Worm (Caenorhabditis elegans) whole organism, L4 larva: ENCODE data around the gene mtm-6.

Experiments used
- F10B5.3 ChIP-seq: sonication (generic microtip); optimal IDR thresholded peaks from 2 replicates; lab custom pipeline; 2016; ENCODE audit warnings: mild to moderate bottlenecking, missing genetic modification characterization, missing compliant biosample characterization
- F49E8.2 ChIP-seq: sonication (generic microtip); optimal IDR thresholded peaks from 2 replicates; lab custom pipeline; 2016; ENCODE audit warnings: missing compliant biosample characterization, mild to moderate bottlenecking, missing genetic modification characterization, borderline replicate concordance
- R02D3.7 ChIP-seq: fragments of 150-350 bp; sonication (generic microtip); optimal IDR thresholded peaks from 3 replicates; lab custom pipeline; 2014; ENCODE audit warnings: missing biosample characterization, missing genetic modification characterization
- T20F7.1 ChIP-seq: fragments of 200-800 bp; sonication (Bioruptor generic); optimal IDR thresholded peaks from 2 replicates; lab custom pipeline; 2018; ENCODE audit warnings: mild to moderate bottlenecking, missing genetic modification characterization, missing compliant biosample characterization
- T26A8.4 ChIP-seq: fragments of 200-800 bp; sonication (Bioruptor generic); IDR thresholded peaks from 2 replicates; pipeline ENCODE4 v1.3.6; 2022; ENCODE audit warnings: missing genetic modification characterization, missing compliant biosample characterization
- Y48G9A.11 ChIP-seq: fragments of 200-800 bp; sonication (Bioruptor generic); IDR thresholded peaks from 2 replicates; pipeline ENCODE4 v1.3.6; 2022; ENCODE audit warnings: missing genetic modification reagents, missing genetic modification characterization, missing compliant biosample characterization
- Y5F2A.4 ChIP-seq: fragments of 200-800 bp; sonication (Bioruptor generic); optimal IDR thresholded peaks from 2 replicates; lab custom pipeline; 2018; ENCODE audit warnings: mild to moderate bottlenecking, missing genetic modification characterization, missing compliant biosample characterization
- Y75B8A.6 ChIP-seq: fragments of 200-800 bp; sonication (Bioruptor generic); IDR thresholded peaks from 2 replicates; pipeline ENCODE4 v1.3.6; 2022; ENCODE audit warnings: missing genetic modification reagents, missing genetic modification characterization, missing compliant biosample characterization
- ZK337.2 ChIP-seq: fragments of 200-800 bp; sonication (Bioruptor generic); IDR thresholded peaks from 2 replicates; pipeline ENCODE4 v1.3.6; 2022; ENCODE audit warnings: missing genetic modification reagents, missing genetic modification characterization, missing compliant biosample characterization
- ZK546.5 ChIP-seq, 2 experiments: sonication (generic microtip); optimal IDR thresholded peaks; 2 replicates each; lab custom pipeline; 2017; ENCODE audit warnings: missing biosample characterization in 2 of 2, missing genetic modification characterization in 2 of 2
- aly-2 ChIP-seq: sonication (generic microtip); optimal IDR thresholded peaks from 2 replicates; lab custom pipeline; 2018; ENCODE audit warnings: missing biosample characterization, missing genetic modification characterization
- attf-4 ChIP-seq: sonication (generic microtip); optimal IDR thresholded peaks from 3 replicates; lab custom pipeline; 2017; ENCODE audit warnings: missing biosample characterization, missing genetic modification characterization
- ceh-20 ChIP-seq: fragments of 200-800 bp; sonication (Bioruptor generic); IDR thresholded peaks from 2 replicates; pipeline ENCODE4 v1.3.6; 2022; ENCODE audit warnings: missing genetic modification reagents, missing genetic modification characterization, missing compliant biosample characterization
- ceh-32 ChIP-seq: sonication (generic microtip); optimal IDR thresholded peaks from 2 replicates; lab custom pipeline; 2016; ENCODE audit warnings: mild to moderate bottlenecking, missing genetic modification characterization, missing compliant biosample characterization; ENCODE audit not compliant: poor library complexity
- ceh-44 ChIP-seq: fragments of 200-800 bp; sonication (Bioruptor generic); IDR thresholded peaks from 2 replicates; pipeline ENCODE4 v1.3.6; 2022; ENCODE audit warnings: missing genetic modification reagents, missing genetic modification characterization, missing compliant biosample characterization
- daf-19 ChIP-seq: fragments of 200-800 bp; sonication (Bioruptor generic); conservative IDR thresholded peaks from 2 replicates; pipeline ENCODE4 v1.3.6; 2022; ENCODE audit warnings: missing genetic modification characterization, missing compliant biosample characterization
- duxl-1 ChIP-seq: sonication (generic microtip); optimal IDR thresholded peaks from 2 replicates; lab custom pipeline; 2016; ENCODE audit warnings: mild to moderate bottlenecking, missing genetic modification characterization, moderate library complexity, missing compliant biosample characterization; ENCODE audit not compliant: poor library complexity
- dve-1 ChIP-seq: sonication (generic microtip); optimal IDR thresholded peaks from 2 replicates; lab custom pipeline; 2017; ENCODE audit warnings: antibody characterized with exemption, mild to moderate bottlenecking, missing genetic modification characterization, missing compliant biosample characterization; ENCODE audit not compliant: insufficient read depth
- egl-27 ChIP-seq: sonication (generic microtip); optimal IDR thresholded peaks from 3 replicates; lab custom pipeline; 2017; ENCODE audit warnings: missing biosample characterization, missing genetic modification reagents, missing genetic modification characterization
- egl-43 ChIP-seq: fragments of 200-800 bp; sonication (Bioruptor generic); IDR thresholded peaks from 2 replicates; pipeline ENCODE4 v1.3.6; 2022; ENCODE audit warnings: missing genetic modification reagents, missing genetic modification characterization, missing compliant biosample characterization
- fkh-10 ChIP-seq: fragments of 150-350 bp; optimal IDR thresholded peaks from 2 replicates; lab custom pipeline; 2014; ENCODE audit warnings: missing biosample characterization, missing genetic modification reagents, missing genetic modification characterization
- fos-1 ChIP-seq: fragments of 150-350 bp; optimal IDR thresholded peaks from 2 replicates; lab custom pipeline; 2014; ENCODE audit warnings: missing biosample characterization, missing genetic modification characterization
- hif-1 ChIP-seq, 2 experiments: sonication (generic microtip); optimal IDR thresholded peaks; 2 replicates each; lab custom pipeline; 2016 to 2017; ENCODE audit warnings: missing compliant biosample characterization in 2 of 2, missing genetic modification characterization in 2 of 2, missing genetic modification reagents in 2 of 2, missing genotype in 2 of 2, mild to moderate bottlenecking in 1 of 2
- hlh-11 ChIP-seq: fragments of 200-800 bp; sonication (Bioruptor generic); optimal IDR thresholded peaks from 2 replicates; lab custom pipeline; 2018; ENCODE audit warnings: mild to moderate bottlenecking, missing genetic modification characterization, missing compliant biosample characterization
- hlh-30 ChIP-seq: sonication (generic microtip); optimal IDR thresholded peaks from 2 replicates; lab custom pipeline; 2017; ENCODE audit warnings: antibody characterized with exemption, mild to moderate bottlenecking, missing genetic modification characterization, missing compliant biosample characterization; ENCODE audit not compliant: insufficient read depth
- jun-1 ChIP-seq: fragments of 150-350 bp; optimal IDR thresholded peaks from 2 replicates; lab custom pipeline; 2014; ENCODE audit warnings: missing biosample characterization, missing genetic modification reagents, missing genetic modification characterization
- lin-13 ChIP-seq: fragments of 150-350 bp; optimal IDR thresholded peaks from 2 replicates; lab custom pipeline; 2014; ENCODE audit warnings: missing biosample characterization, missing genetic modification reagents, missing genetic modification characterization
- lin-38 ChIP-seq: fragments of 200-800 bp; sonication (Bioruptor generic); IDR thresholded peaks from 2 replicates; pipeline ENCODE4 v1.3.6; 2022; ENCODE audit warnings: missing genetic modification reagents, missing genetic modification characterization, missing compliant biosample characterization
- lin-39 ChIP-seq: fragments of 150-350 bp; optimal IDR thresholded peaks from 2 replicates; lab custom pipeline; 2014; ENCODE audit warnings: missing biosample characterization, missing genetic modification reagents, missing genetic modification characterization
- lir-3 ChIP-seq: sonication (generic microtip); optimal IDR thresholded peaks from 2 replicates; lab custom pipeline; 2016; ENCODE audit warnings: mild to moderate bottlenecking, missing genetic modification characterization, missing compliant biosample characterization
- lsy-2 ChIP-seq, 2 experiments: fragments of 150-350 bp in 1 of 2; sonication (generic microtip) in 1 of 2; optimal IDR thresholded peaks; 2 replicates each; lab custom pipeline; 2014 to 2017; ENCODE audit warnings: missing biosample characterization in 2 of 2, missing genetic modification characterization in 2 of 2
- madf-9 ChIP-seq: fragments of 200-800 bp; sonication (Bioruptor generic); conservative IDR thresholded peaks from 2 replicates; pipeline ENCODE4 v1.3.6; 2022; ENCODE audit warnings: missing genetic modification reagents, missing genetic modification characterization, missing compliant biosample characterization
- mdl-1 ChIP-seq, 2 experiments: fragments of 150-350 bp in 1 of 2; sonication (generic microtip) in 1 of 2; optimal IDR thresholded peaks; 2 replicates each; lab custom pipeline; 2014 to 2017; ENCODE audit warnings: missing biosample characterization in 2 of 2, missing genetic modification characterization in 2 of 2
- mep-1 ChIP-seq: fragments of 150-350 bp; sonication (generic microtip); optimal IDR thresholded peaks from 3 replicates; lab custom pipeline; 2014; ENCODE audit warnings: missing biosample characterization, missing genetic modification characterization
- nhr-10 ChIP-seq: fragments of 150-350 bp; optimal IDR thresholded peaks from 2 replicates; lab custom pipeline; 2014; ENCODE audit warnings: missing biosample characterization, missing genetic modification characterization
- nhr-102 ChIP-seq: sonication (generic microtip); optimal IDR thresholded peaks from 2 replicates; lab custom pipeline; 2016; ENCODE audit warnings: mild to moderate bottlenecking, missing genetic modification characterization, moderate library complexity, missing compliant biosample characterization
- nhr-11 ChIP-seq: fragments of 150-350 bp; optimal IDR thresholded peaks from 2 replicates; lab custom pipeline; 2014; ENCODE audit warnings: missing biosample characterization, missing genetic modification characterization
- nhr-237 ChIP-seq: sonication (generic microtip); optimal IDR thresholded peaks from 2 replicates; lab custom pipeline; 2017; ENCODE audit warnings: missing biosample characterization, missing genetic modification characterization
- nhr-28 ChIP-seq: fragments of 150-350 bp; optimal IDR thresholded peaks from 2 replicates; lab custom pipeline; 2014; ENCODE audit warnings: missing biosample characterization, missing genetic modification characterization
- nhr-42 ChIP-seq: fragments of 200-800 bp; sonication (Bioruptor generic); IDR thresholded peaks from 2 replicates; pipeline ENCODE4 v1.3.6; 2022; ENCODE audit warnings: missing genetic modification characterization, missing compliant biosample characterization
- saeg-2 ChIP-seq: fragments of 200-800 bp; sonication (Bioruptor generic); IDR thresholded peaks from 2 replicates; pipeline ENCODE4 v1.3.6; 2022; ENCODE audit warnings: missing genetic modification reagents, missing genetic modification characterization, missing compliant biosample characterization
- set-16 ChIP-seq: fragments of 200-800 bp; sonication (Bioruptor generic); IDR thresholded peaks from 2 replicates; pipeline ENCODE4 v1.3.6; 2022; ENCODE audit warnings: missing genetic modification reagents, missing genetic modification characterization, missing compliant biosample characterization
- tag-97 ChIP-seq: fragments of 200-800 bp; sonication (Bioruptor generic); IDR thresholded peaks from 2 replicates; pipeline ENCODE4 v1.3.6; 2022; ENCODE audit warnings: missing genetic modification characterization, missing compliant biosample characterization
- tra-1 ChIP-seq: fragments of 200-800 bp; sonication (Bioruptor generic); IDR thresholded peaks from 2 replicates; pipeline ENCODE4 v1.3.6; 2022; ENCODE audit warnings: missing genetic modification reagents, missing genetic modification characterization, missing compliant biosample characterization
- unc-130 ChIP-seq: sonication (generic microtip); optimal IDR thresholded peaks from 2 replicates; lab custom pipeline; 2016; ENCODE audit warnings: missing genetic modification reagents, missing genetic modification characterization, missing compliant biosample characterization
- unc-39 ChIP-seq: sonication (generic microtip); optimal IDR thresholded peaks from 2 replicates; lab custom pipeline; 2017; ENCODE audit warnings: missing biosample characterization, missing genetic modification characterization
- vab-7 ChIP-seq: fragments of 200-800 bp; sonication (Bioruptor generic); IDR thresholded peaks from 2 replicates; pipeline ENCODE4 v1.3.6; 2022; ENCODE audit warnings: missing genetic modification reagents, missing genetic modification characterization, missing compliant biosample characterization
- zag-1 ChIP-seq: fragments of 150-350 bp; optimal IDR thresholded peaks from 2 replicates; lab custom pipeline; 2014; ENCODE audit warnings: missing biosample characterization, missing genetic modification characterization
- zfp-2 ChIP-seq: sonication (generic microtip); optimal IDR thresholded peaks from 2 replicates; lab custom pipeline; 2016; ENCODE audit warnings: mild to moderate bottlenecking, missing genetic modification characterization, missing compliant biosample characterization
- zfp-3 ChIP-seq: fragments of 200-800 bp; sonication (Bioruptor generic); conservative IDR thresholded peaks from 2 replicates; pipeline ENCODE4 v1.3.6; 2022; ENCODE audit warnings: missing genetic modification reagents, missing genetic modification characterization, missing compliant biosample characterization

Gene mtm-6

DNA sequence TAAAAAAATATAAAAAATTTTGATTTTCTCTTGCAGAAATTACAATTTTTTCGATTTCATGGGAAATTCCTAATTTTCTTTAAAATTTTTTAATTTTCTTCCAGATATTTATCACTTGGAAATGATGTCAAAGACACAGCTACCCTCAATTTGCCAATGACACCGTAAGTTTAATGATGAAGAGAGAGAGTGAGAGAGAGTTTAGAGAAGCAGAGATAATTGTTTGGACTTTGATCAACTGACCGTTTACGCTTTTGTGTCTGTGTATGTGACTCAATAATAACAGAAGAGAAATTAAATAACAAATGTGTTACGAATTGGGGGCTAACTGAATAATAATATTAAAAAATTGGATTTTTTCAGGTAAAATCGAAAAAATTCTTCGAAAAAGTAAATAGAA, 36.3 kb upstream of the mtm-6 start (continued):
- TF ChIP-seq lsy-2 (tag; optimal IDR thresholded peaks at IDR 0.05; lab: Kevin White, UChicago) (peak in 1 of 2 experiments; percentile 30), saeg-2 (GFP tag; lab: Robert Waterston, UW) (no peak), aly-2 (tag; lab: Kevin White, UChicago) (no peak), egl-43 (GFP tag; lab: Robert Waterston, UW) (no peak), nhr-11 (no peak), Y48G9A.11 (GFP tag; lab: Robert Waterston, UW) (no peak), mep-1 (tag; lab: Kevin White, UChicago) (peak; percentile 6), nhr-10 (tag; lab: Kevin White, UChicago) (no peak), daf-19 (no peak), set-16 (no peak), hif-1 (tag; optimal IDR thresholded peaks at IDR 0.05; lab: Kevin White, UChicago) (no peak), F10B5.3 (tag; lab: Kevin White, UChicago) (no peak), Y5F2A.4 (GFP tag; lab: Kevin White, UChicago) (no peak), zag-1 (tag; lab: Kevin White, UChicago) (no peak), zfp-3 (GFP tag; lab: Robert Waterston, UW) (no peak)

DNA sequence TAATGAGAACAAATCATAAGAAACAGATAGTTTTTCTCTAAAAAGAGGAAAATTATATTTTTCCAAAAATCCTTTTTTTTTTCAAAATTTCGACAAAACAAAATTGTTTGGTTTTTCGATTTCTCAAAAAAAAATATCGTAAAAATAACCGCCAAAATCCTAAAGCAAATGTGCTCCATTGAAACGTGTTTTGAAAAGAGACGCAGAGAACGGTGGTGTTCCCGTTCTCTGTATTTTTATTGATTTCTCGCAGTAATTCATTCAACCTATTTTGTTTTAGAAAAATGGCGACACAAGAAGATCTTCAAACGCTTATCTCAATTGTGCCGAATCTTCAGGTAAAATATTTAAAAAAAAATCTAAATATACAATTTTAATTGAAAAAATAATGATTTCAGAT, 33.1 kb upstream of the mtm-6 start, which contains the start of gene Y43F4B.10:
TSS of gene Y43F4B.10 (plus strand) at position 281 of the 400 bp plus-strand sequence.
- no peak for TF ChIP-seq nhr-102 (tag; lab: Kevin White, UChicago)
- peak; percentile 65 for TF ChIP-seq lin-38
- TF ChIP-seq duxl-1: no peak
- TF ChIP-seq lin-13 (GFP tag; lab: Kevin White, UChicago): no peak
- no peak for TF ChIP-seq lir-3 (tag; lab: Kevin White, UChicago)
- no peak for TF ChIP-seq lin-39 (tag; lab: Kevin White, UChicago)
- TF ChIP-seq mdl-1 (tag; optimal IDR thresholded peaks at IDR 0.05; lab: Kevin White, UChicago): no peak
- TF ChIP-seq vab-7 (GFP tag; lab: Robert Waterston, UW): no peak
- TF ChIP-seq Y48G9A.11 (GFP tag; lab: Robert Waterston, UW): no peak
- peak; percentile 7 for TF ChIP-seq mep-1 (tag; lab: Kevin White, UChicago)
- TF ChIP-seq ceh-44 (GFP tag; lab: Robert Waterston, UW): no peak
- no peak for TF ChIP-seq T20F7.1 (GFP tag; lab: Kevin White, UChicago)
- no peak for TF ChIP-seq hlh-11 (tag; lab: Kevin White, UChicago)
- TF ChIP-seq ceh-20 (GFP tag; lab: Robert Waterston, UW): no peak
- TF ChIP-seq ZK546.5 (tag; optimal IDR thresholded peaks at IDR 0.05; lab: Kevin White, UChicago): no peak
- peak; percentile 11 for TF ChIP-seq nhr-28 (tag; lab: Kevin White, UChicago)
- TF ChIP-seq tag-97 (GFP tag; lab: Robert Waterston, UW): no peak
- peak; percentile 27 for TF ChIP-seq hlh-30 (tag; lab: Kevin White, UChicago)
- no peak for TF ChIP-seq T26A8.4 (GFP tag; lab: Robert Waterston, UW)
- TF ChIP-seq unc-130: no peak
- no peak for TF ChIP-seq Y75B8A.6 (GFP tag; lab: Robert Waterston, UW)
- TF ChIP-seq ceh-32 (tag; lab: Kevin White, UChicago): no peak
- no peak for TF ChIP-seq fos-1 (tag; lab: Kevin White, UChicago)
- TF ChIP-seq nhr-42 (GFP tag; lab: Robert Waterston, UW): no peak
- TF ChIP-seq R02D3.7: no peak
- TF ChIP-seq zfp-3 (GFP tag; lab: Robert Waterston, UW): no peak
- no peak for TF ChIP-seq egl-27
- no peak for TF ChIP-seq egl-43 (GFP tag; lab: Robert Waterston, UW)
- no peak for TF ChIP-seq nhr-237 (tag; lab: Kevin White, UChicago)
- no peak for TF ChIP-seq nhr-11
- no peak for TF ChIP-seq zfp-2 (tag; lab: Kevin White, UChicago)
- TF ChIP-seq attf-4 (tag; lab: Kevin White, UChicago): no peak
- TF ChIP-seq dve-1 (tag; lab: Kevin White, UChicago): peak; percentile 8
- no peak for TF ChIP-seq tra-1 (GFP tag; lab: Robert Waterston, UW)
- TF ChIP-seq F49E8.2 (tag; lab: Kevin White, UChicago): no peak
- no peak for TF ChIP-seq fkh-10
- TF ChIP-seq ZK337.2 (GFP tag; lab: Robert Waterston, UW): no peak
- no peak for TF ChIP-seq jun-1 (tag; lab: Kevin White, UChicago)
- TF ChIP-seq unc-39: no peak
- TF ChIP-seq madf-9 (GFP tag; lab: Robert Waterston, UW): no peak
